Worm (Caenorhabditis elegans): ENCODE data around the gene rnh-1.2.

DNA sequence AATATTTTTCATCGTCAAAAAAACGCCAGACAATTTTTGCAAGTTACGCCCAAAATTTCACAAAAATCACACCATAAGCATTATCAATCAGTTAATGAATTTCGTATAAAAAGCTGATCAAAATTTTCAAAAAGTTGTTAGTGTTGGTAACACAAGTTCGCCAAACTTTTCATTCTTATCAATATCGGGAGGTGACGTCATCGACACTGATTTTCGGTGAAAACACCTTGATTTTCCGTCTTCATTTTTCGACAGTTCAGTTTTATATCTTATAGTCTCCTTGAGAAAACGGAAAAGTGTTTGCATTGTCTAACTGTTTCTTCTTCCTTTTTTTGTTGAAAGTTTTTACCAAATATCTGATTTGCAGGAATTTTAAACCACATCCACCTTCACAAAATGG lies 39.0 kb upstream of the rnh-1.2 start, which contains the start of gene C08H9.15:
- TF ChIP-seq aly-2 (tag; optimal IDR thresholded peaks at IDR 0.05) (no peak), Y55F3AM.14 (GFP tag; optimal IDR thresholded peaks at IDR 0.05) (no peak), nhr-12 (tag; optimal IDR thresholded peaks at IDR 0.05) (no peak), lin-13 (GFP tag; optimal IDR thresholded peaks at IDR 0.05) (no peak), R02D3.7 (tag; optimal IDR thresholded peaks at IDR 0.05) (no peak)
